Worm (Caenorhabditis elegans): ENCODE results near the gene sfxn-2.

The sfxn-2 gene

ce11 chrX:7932453-7932852 is 25.6 kb downstream of the sfxn-2 start:
- TF ChIP-seq elt-3 (tag; optimal IDR thresholded peaks at IDR 0.05): no peak
- no peak for TF ChIP-seq snpc-4 (tag; optimal IDR thresholded peaks at IDR 0.05)
- no peak for TF ChIP-seq mdl-1 (tag; optimal IDR thresholded peaks at IDR 0.05)
- TF ChIP-seq daf-12 (tag; optimal IDR thresholded peaks at IDR 0.05): no peak
- no peak for TF ChIP-seq ZK546.5 (tag; optimal IDR thresholded peaks at IDR 0.05)
- TF ChIP-seq aly-2 (tag; optimal IDR thresholded peaks at IDR 0.05): no peak
- TF ChIP-seq fkh-10 (GFP tag; optimal IDR thresholded peaks at IDR 0.05): no peak
- TF ChIP-seq ceh-16 (tag; optimal IDR thresholded peaks at IDR 0.05): no peak
- no peak for TF ChIP-seq unc-62 (GFP tag; optimal IDR thresholded peaks at IDR 0.05)
- no peak for TF ChIP-seq fos-1 (tag; optimal IDR thresholded peaks at IDR 0.05)
- TF ChIP-seq pqm-1 (tag; optimal IDR thresholded peaks at IDR 0.05): no peak
- TF ChIP-seq unc-39 (tag; optimal IDR thresholded peaks at IDR 0.05): no peak
- TF ChIP-seq nhr-67 (tag; optimal IDR thresholded peaks at IDR 0.05): no peak
- TF ChIP-seq elt-1 (tag; optimal IDR thresholded peaks at IDR 0.05): no peak
- no peak for TF ChIP-seq ceh-9 (tag; optimal IDR thresholded peaks at IDR 0.05)
- no peak for TF ChIP-seq hmg-11 (tag; optimal IDR thresholded peaks at IDR 0.05)
- no peak for TF ChIP-seq mml-1 (tag; optimal IDR thresholded peaks at IDR 0.05)
- TF ChIP-seq nhr-28 (tag; optimal IDR thresholded peaks at IDR 0.05): no peak
- no peak for TF ChIP-seq elt-2 (tag; optimal IDR thresholded peaks at IDR 0.05)
- no peak for TF ChIP-seq nhr-76 (tag; optimal IDR thresholded peaks at IDR 0.05)

ce11 chrX:7930450-7930849 is 27.7 kb downstream of the sfxn-2 start, which contains the start of gene zig-3:
Gene zig-3, plus strand, starts transcription at chrX:7930750.
- TF ChIP-seq elt-1 (tag; optimal IDR thresholded peaks at IDR 0.05): no peak
- TF ChIP-seq eor-1 (tag; optimal IDR thresholded peaks at IDR 0.05): no peak
- TF ChIP-seq pha-4 (tag; optimal IDR thresholded peaks at IDR 0.05): no peak

ce11 chrX:7925134-7925533 is 33.0 kb downstream of the sfxn-2 start, which contains the start of gene zig-4:
Gene zig-4, plus strand, starts transcription at chrX:7925434.
- TF ChIP-seq lin-39 (tag; optimal IDR thresholded peaks at IDR 0.05) (no peak), R02D3.7 (tag; optimal IDR thresholded peaks at IDR 0.05) (no peak), egl-5 (tag; optimal IDR thresholded peaks at IDR 0.05) (no peak), nhr-67 (tag; optimal IDR thresholded peaks at IDR 0.05) (no peak), ceh-9 (tag; optimal IDR thresholded peaks at IDR 0.05) (no peak), ztf-4 (tag; optimal IDR thresholded peaks at IDR 0.05) (no peak), ceh-82 (tag; optimal IDR thresholded peaks at IDR 0.05) (no peak), nhr-237 (tag; optimal IDR thresholded peaks at IDR 0.05) (no peak), zag-1 (tag; optimal IDR thresholded peaks at IDR 0.05) (no peak)

ce11 chrX:7921130-7921529 is 37.0 kb downstream of the sfxn-2 start:
- no peak for TF ChIP-seq R02D3.7 (tag; optimal IDR thresholded peaks at IDR 0.05)
- TF ChIP-seq egl-5 (tag; optimal IDR thresholded peaks at IDR 0.05): no peak
- TF ChIP-seq mdl-1 (tag; optimal IDR thresholded peaks at IDR 0.05): no peak
- no peak for TF ChIP-seq lin-15B (tag; optimal IDR thresholded peaks at IDR 0.05)
- TF ChIP-seq nhr-25 (tag; optimal IDR thresholded peaks at IDR 0.05): no peak
- no peak for TF ChIP-seq elt-2 (tag; optimal IDR thresholded peaks at IDR 0.05)
- no peak for TF ChIP-seq ztf-4 (tag; optimal IDR thresholded peaks at IDR 0.05)
- no peak for TF ChIP-seq tbx-2 (tag; optimal IDR thresholded peaks at IDR 0.05)
- TF ChIP-seq unc-39 (tag; optimal IDR thresholded peaks at IDR 0.05): no peak
- TF ChIP-seq elt-3 (tag; optimal IDR thresholded peaks at IDR 0.05): no peak
- TF ChIP-seq fos-1 (tag; optimal IDR thresholded peaks at IDR 0.05): no peak

- TF ChIP-seq jun-1 (tag; optimal IDR thresholded peaks at IDR 0.05) (no peak), aly-2 (tag; optimal IDR thresholded peaks at IDR 0.05) (no peak), fos-1 (tag; optimal IDR thresholded peaks at IDR 0.05) (peak; percentile 5), nhr-28 (tag; optimal IDR thresholded peaks at IDR 0.05) (no peak), nhr-25 (tag; optimal IDR thresholded peaks at IDR 0.05) (peak; percentile 61), R02D3.7 (tag; optimal IDR thresholded peaks at IDR 0.05) (no peak), nhr-23 (tag; optimal IDR thresholded peaks at IDR 0.05) (peak; percentile 62)
These were observed 42.0 kb downstream of the sfxn-2 start for ce11 chrX:7916076-7916475.

ce11 chrX:7915616-7916015 is 42.5 kb downstream of the sfxn-2 start:
- TF ChIP-seq ceh-16 (tag; optimal IDR thresholded peaks at IDR 0.05) (no peak), elt-3 (tag; optimal IDR thresholded peaks at IDR 0.05) (no peak), mml-1 (tag; optimal IDR thresholded peaks at IDR 0.05) (no peak), nfya-1 (tag; optimal IDR thresholded peaks at IDR 0.05; ENCODE audit: insufficient read depth) (no peak), nhr-67 (tag; optimal IDR thresholded peaks at IDR 0.05) (no peak), egl-27 (tag; optimal IDR thresholded peaks at IDR 0.05) (no peak), lin-39 (tag; optimal IDR thresholded peaks at IDR 0.05) (no peak), R02D3.7 (tag; optimal IDR thresholded peaks at IDR 0.05) (no peak), nhr-76 (tag; optimal IDR thresholded peaks at IDR 0.05) (no peak), ztf-4 (tag; optimal IDR thresholded peaks at IDR 0.05) (no peak)
